Fruit fly (Drosophila melanogaster) whole organism: ENCODE measurements around the gene RecQ5.

ENCODE experiments used
- CG8478 ChIP-seq: fragments of >200 bp; optimal IDR thresholded peaks from 2 replicates; lab custom pipeline; 2018; ENCODE audit warnings: inconsistent platforms
- Dll ChIP-seq: fragments of >200 bp; optimal IDR thresholded peaks from 2 replicates; lab custom pipeline; 2017
- EcR ChIP-seq, 2 experiments: fragments of >200 bp; optimal IDR thresholded peaks; 2 replicates each; lab custom pipeline; 2017; ENCODE audit warnings: missing biosample characterization in 2 of 2, missing genetic modification characterization in 2 of 2, missing genetic modification reagents in 2 of 2
- pan ChIP-seq: fragments of >200 bp; optimal IDR thresholded peaks from 2 replicates; lab custom pipeline; 2017
- psq ChIP-seq: fragments of >200 bp; optimal IDR thresholded peaks from 2 replicates; lab custom pipeline; 2017
- usp ChIP-seq: fragments of >200 bp; optimal IDR thresholded peaks from 2 replicates; lab custom pipeline; 2017; ENCODE audit warnings: missing biosample characterization, missing genetic modification characterization, mixed read lengths

The RecQ5 gene

DNA sequence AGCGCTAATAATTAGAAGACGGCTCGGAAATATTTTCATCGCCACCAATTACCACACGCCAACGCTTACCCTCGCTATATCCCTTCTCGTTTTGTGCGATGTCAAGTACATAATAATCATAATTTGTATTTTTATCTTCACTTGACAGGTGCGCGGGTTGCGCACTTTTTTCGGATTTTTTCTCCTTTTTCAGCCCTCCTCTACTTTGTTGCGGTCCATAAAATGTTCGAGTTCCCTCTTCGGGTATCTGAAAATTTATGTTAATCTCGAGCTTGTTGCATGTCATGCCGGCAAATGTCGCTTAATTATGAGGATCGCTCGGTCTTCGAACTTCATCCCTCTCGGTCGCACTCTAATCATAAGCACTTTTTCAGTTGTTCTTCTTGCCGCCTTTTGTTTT lies 13.2 kb upstream of the RecQ5 start:
- TF ChIP-seq EcR (GFP tag; optimal IDR thresholded peaks at IDR 0.05; lab: Kevin White, UChicago): no peak
- TF ChIP-seq psq (lab: Kevin White, UChicago): no peak
- TF ChIP-seq CG8478: no peak
- no peak for TF ChIP-seq pan
- no peak for TF ChIP-seq Dll
- TF ChIP-seq usp: no peak

DNA sequence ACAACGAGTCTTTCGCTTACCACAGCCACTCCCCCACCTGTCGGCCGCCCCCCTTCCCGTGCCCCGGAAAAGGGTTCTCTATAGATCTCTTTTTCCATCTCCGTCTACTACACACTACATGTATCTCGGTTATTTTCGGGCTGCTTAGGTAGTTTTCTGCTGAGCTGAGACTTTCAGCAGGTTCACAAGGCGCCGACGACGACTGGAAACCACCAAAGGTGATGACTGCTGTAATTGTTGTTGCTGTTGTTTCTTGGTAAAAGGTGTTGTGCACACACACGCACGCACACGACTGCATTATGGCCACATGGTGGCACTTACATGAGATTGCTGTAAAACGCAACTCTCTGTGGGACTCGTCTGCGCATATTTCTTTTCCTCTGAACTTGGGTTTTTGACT lies 11.8 kb upstream of the RecQ5 start:
- no peak for TF ChIP-seq CG8478
- no peak for TF ChIP-seq psq (lab: Kevin White, UChicago)
- TF ChIP-seq usp: no peak
- TF ChIP-seq EcR (GFP tag; optimal IDR thresholded peaks at IDR 0.05; lab: Kevin White, UChicago): no peak
- no peak for TF ChIP-seq Dll

dm6 chr3L:14642820-14643219 lies 10.9 kb upstream of the RecQ5 start:
- TF ChIP-seq EcR (GFP tag; optimal IDR thresholded peaks at IDR 0.05; lab: Kevin White, UChicago) (no peak), usp (no peak), psq (lab: Kevin White, UChicago) (no peak), pan (no peak), Dll (no peak), CG8478 (no peak)

- no peak for TF ChIP-seq EcR (GFP tag; optimal IDR thresholded peaks at IDR 0.05; lab: Kevin White, UChicago)
- no peak for TF ChIP-seq pan
- TF ChIP-seq psq (lab: Kevin White, UChicago): no peak
Observed at dm6 chr3L:14641969-14642485, 10.2 kb upstream of the RecQ5 start.

- TF ChIP-seq usp (no peak), EcR (GFP tag; optimal IDR thresholded peaks at IDR 0.05; lab: Kevin White, UChicago) (no peak), CG8478 (no peak), psq (lab: Kevin White, UChicago) (no peak), Dll (no peak), pan (no peak)
Observed at dm6 chr3L:14640814-14641317, 9.0 kb upstream of the RecQ5 start.

DNA sequence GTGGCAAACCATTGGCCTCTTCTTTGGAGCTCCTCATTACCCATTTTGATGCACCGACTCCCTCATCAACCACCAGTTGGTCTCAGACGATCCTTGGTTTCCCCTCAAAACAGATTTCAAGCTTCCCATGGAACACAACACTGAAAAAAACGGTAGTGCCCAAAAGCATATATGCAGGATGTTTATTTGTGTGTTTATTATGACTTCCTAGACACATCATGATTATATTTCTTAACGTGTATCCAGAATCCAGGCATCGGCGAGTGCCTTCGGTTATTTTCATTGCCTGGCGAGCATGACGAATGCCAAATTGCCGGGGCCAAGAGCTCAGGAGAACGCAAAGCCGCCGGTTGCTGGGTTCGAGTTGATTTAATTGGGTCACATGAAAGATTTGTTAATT lies 7.9 kb upstream of the RecQ5 start:
- no peak for TF ChIP-seq usp

- TF ChIP-seq EcR (GFP tag; optimal IDR thresholded peaks at IDR 0.05; lab: Kevin White, UChicago) (peak in 1 of 2 experiments; percentile 25), psq (lab: Kevin White, UChicago) (no peak)
Observed at dm6 chr3L:14637705-14638529, 6.0 kb upstream of the RecQ5 start.

DNA sequence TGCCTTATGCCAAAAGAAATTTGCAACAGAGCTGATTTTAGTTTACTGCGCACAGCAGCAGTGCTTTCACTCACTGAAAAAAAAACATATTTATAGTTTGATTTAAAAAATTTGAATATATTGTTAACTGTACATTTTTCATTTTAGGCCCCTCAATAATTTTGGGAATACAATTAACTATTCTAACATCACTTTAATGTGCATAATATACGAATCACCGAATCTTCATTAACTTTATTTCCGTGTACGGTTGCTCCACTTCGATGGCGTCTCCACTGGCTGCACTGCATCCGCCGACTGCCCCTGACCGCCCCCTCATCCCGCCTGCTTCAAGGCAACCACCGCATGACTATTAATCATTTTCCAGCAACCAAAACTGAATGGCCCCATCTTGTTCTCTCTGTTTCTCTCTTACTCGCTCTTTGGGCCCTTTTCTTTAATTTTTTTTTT lies 4.9 kb upstream of the RecQ5 start:
- TF ChIP-seq Dll (peak; percentile 13), usp (no peak)

dm6 chr3L:14635564-14635937 lies 3.7 kb upstream of the RecQ5 start:
- no peak for TF ChIP-seq psq (lab: Kevin White, UChicago)
- TF ChIP-seq usp: no peak
- no peak for TF ChIP-seq pan
- no peak for TF ChIP-seq EcR (GFP tag; optimal IDR thresholded peaks at IDR 0.05; lab: Kevin White, UChicago)
- TF ChIP-seq Dll: no peak
- no peak for TF ChIP-seq CG8478

dm6 chr3L:14634773-14635563 lies 3.1 kb upstream of the RecQ5 start:
- no peak for TF ChIP-seq usp
- TF ChIP-seq Dll: no peak
- TF ChIP-seq pan: no peak
- TF ChIP-seq EcR (GFP tag; optimal IDR thresholded peaks at IDR 0.05; lab: Kevin White, UChicago): no peak
- no peak for TF ChIP-seq CG8478
- no peak for TF ChIP-seq psq (lab: Kevin White, UChicago)

DNA sequence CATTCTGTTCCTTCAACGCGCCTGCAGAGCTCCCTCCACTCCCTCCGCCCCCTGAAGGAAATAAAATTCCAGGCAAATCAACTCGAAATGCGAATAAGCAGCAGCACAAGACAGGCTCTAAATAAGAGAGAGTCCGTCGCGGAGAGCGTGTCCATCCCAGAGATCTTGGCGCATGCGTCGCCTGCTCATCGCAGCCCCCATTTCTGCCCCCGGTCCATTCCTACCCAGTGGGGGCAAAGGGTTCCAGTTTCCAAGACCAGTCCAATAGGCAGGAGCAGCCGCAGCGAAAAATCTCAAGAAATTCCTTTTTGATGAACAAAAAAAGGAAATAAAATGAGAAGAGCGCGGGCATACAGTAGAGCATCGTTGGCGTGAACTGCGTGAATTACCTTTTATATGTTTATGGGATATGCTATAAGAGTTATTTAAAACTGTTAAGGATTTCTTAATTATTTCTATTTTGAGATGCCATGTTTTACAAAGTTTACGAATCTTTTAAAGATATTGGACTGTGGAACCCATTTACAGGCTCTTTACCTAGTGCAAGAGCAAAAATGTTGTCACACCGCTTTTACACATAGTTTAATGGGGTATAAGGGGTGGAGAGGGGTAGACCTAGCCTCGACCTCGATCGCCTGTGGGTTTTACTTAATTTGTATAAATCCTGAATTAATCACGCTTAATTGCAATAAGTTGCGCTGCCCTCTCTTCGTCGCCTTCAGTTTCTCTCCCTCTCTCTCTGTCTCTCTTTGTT lies 2.3 kb upstream of the RecQ5 start:
- TF ChIP-seq usp (no peak), psq (lab: Kevin White, UChicago) (no peak), CG8478 (no peak), EcR (GFP tag; optimal IDR thresholded peaks at IDR 0.05; lab: Kevin White, UChicago) (no peak), pan (no peak), Dll (no peak)

DNA sequence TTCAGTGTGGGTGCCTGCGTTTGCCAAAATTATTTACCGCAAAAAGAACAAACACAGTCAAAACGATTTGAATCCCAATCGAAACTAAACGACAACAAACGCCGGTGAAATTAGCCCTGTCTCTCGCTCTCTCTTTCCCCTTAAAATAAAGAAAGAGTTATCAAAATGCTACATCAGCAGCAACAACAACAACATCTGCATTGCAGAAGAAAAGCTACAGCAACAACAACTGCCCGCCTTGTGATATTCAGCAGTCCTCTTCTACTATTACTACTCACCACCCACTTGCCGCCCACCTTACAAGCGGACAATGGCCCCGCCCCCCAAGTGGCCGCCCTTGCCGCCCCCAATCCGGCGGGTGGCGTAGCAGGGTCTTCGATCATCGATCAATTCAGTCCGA lies 1.0 kb upstream of the RecQ5 start:
- TF ChIP-seq pan (no peak), EcR (GFP tag; optimal IDR thresholded peaks at IDR 0.05; lab: Kevin White, UChicago) (no peak), usp (no peak), CG8478 (no peak), psq (lab: Kevin White, UChicago) (no peak), Dll (no peak)

DNA sequence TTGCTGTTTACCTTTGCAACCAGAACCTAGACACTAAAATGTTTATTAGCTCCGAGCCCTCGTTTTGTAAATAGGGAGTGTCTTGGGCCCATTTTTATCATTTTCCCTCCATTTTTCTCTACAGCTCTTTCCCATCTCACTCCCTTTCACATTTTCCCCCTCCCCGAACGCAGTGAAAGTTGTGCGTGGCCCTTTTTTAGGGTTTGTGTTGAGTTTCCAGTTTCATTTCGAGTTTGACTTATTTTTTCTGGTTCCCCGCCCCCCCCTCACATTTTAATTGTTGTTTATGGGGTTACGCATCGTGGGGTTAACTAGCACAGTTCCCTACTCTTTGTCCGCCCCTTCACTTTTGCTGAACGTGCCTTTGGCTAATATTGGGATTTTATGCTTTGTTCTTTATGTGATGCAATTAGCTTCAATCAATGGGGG lies 6.3 kb downstream of the RecQ5 start:
- no peak for TF ChIP-seq psq (lab: Kevin White, UChicago)
- TF ChIP-seq usp: no peak
- no peak for TF ChIP-seq EcR (GFP tag; optimal IDR thresholded peaks at IDR 0.05; lab: Kevin White, UChicago)
- TF ChIP-seq pan: no peak
